Fruit fly (Drosophila melanogaster) whole organism, adult: ENCODE data around the gene CG32812.

Experiments
- CG11617 ChIP-seq: fragments of 200-800 bp; sonication (Bioruptor generic); optimal IDR thresholded peaks from 2 replicates; lab custom pipeline; 2017; ENCODE audit warnings: mild to moderate bottlenecking, missing biosample characterization, missing genetic modification reagents, missing genetic modification characterization
- CG12768 ChIP-seq: fragments of 200-800 bp; sonication (Bioruptor generic); optimal IDR thresholded peaks from 2 replicates; lab custom pipeline; 2017; ENCODE audit warnings: missing biosample characterization, missing genetic modification characterization, mild to moderate bottlenecking, moderate library complexity, missing genetic modification reagents
- CG1620 ChIP-seq: fragments of 200-800 bp; sonication (Bioruptor generic); optimal IDR thresholded peaks from 2 replicates; lab custom pipeline; 2016; ENCODE audit warnings: missing biosample characterization, missing genetic modification characterization
- CG7045 ChIP-seq: fragments of 200-800 bp; sonication (Bioruptor generic); optimal IDR thresholded peaks from 2 replicates; lab custom pipeline; 2017; ENCODE audit warnings: missing biosample characterization, mild to moderate bottlenecking, missing genetic modification characterization
- Hr96 ChIP-seq: fragments of 200-800 bp; sonication (Bioruptor generic); optimal IDR thresholded peaks from 2 replicates; lab custom pipeline; 2016; ENCODE audit warnings: missing biosample characterization, missing genetic modification characterization
- Mnt ChIP-seq: fragments of 200-800 bp; sonication (Bioruptor generic); optimal IDR thresholded peaks from 2 replicates; lab custom pipeline; 2016; ENCODE audit warnings: missing biosample characterization, mild to moderate bottlenecking, missing genetic modification characterization
- bab1 ChIP-seq: fragments of 200-800 bp; sonication (Bioruptor generic); optimal IDR thresholded peaks from 3 replicates; lab custom pipeline; 2019; ENCODE audit warnings: missing biosample characterization, mild to moderate bottlenecking, missing genetic modification characterization, moderate library complexity
- ovo ChIP-seq: fragments of 200-800 bp; sonication (Bioruptor generic); optimal IDR thresholded peaks from 2 replicates; lab custom pipeline; 2016; ENCODE audit warnings: missing biosample characterization, missing genetic modification characterization
- pad ChIP-seq: fragments of 200-800 bp; sonication (Bioruptor generic); optimal IDR thresholded peaks from 3 replicates; lab custom pipeline; 2017; ENCODE audit warnings: missing biosample characterization, missing genetic modification characterization, mild to moderate bottlenecking, moderate library complexity, missing genetic modification reagents
- tj ChIP-seq: fragments of 200-800 bp; sonication (Bioruptor generic); optimal IDR thresholded peaks from 3 replicates; lab custom pipeline; 2017; ENCODE audit warnings: missing biosample characterization, mild to moderate bottlenecking, missing genetic modification characterization, moderate library complexity
- toe ChIP-seq: fragments of 200-800 bp; sonication (Bioruptor generic); optimal IDR thresholded peaks from 2 replicates; lab custom pipeline; 2016; ENCODE audit warnings: missing biosample characterization, missing genetic modification characterization

dm6 chrX:1312510-1312909 lies 25.4 kb downstream of the CG32812 start:
- TF ChIP-seq bab1 (GFP tag; lab: Kevin White, UChicago) = no peak
- no peak for TF ChIP-seq CG7045 (GFP tag; lab: Kevin White, UChicago)
- TF ChIP-seq CG12768 = no peak
- no peak for TF ChIP-seq tj (GFP tag; lab: Kevin White, UChicago)
- TF ChIP-seq pad (GFP tag; lab: Kevin White, UChicago) = no peak
- TF ChIP-seq toe = no peak
- no peak for TF ChIP-seq Mnt (GFP tag; lab: Kevin White, UChicago)
- TF ChIP-seq CG11617 (GFP tag; lab: Kevin White, UChicago) = no peak
- no peak for TF ChIP-seq CG1620 (GFP tag; lab: Kevin White, UChicago)
- TF ChIP-seq ovo (GFP tag; lab: Kevin White, UChicago) = no peak
- TF ChIP-seq Hr96 (GFP tag; lab: Kevin White, UChicago) = no peak
